Worm (Caenorhabditis elegans): ENCODE measurements around the gene R04D3.4.

Gene R04D3.4

ce11 chrX:13288715-13289114 lies at the start of gene R04D3.4:
Gene R04D3.4 (minus strand): TSS chrX:13288815.
- TF ChIP-seq unc-62 (GFP tag; optimal IDR thresholded peaks at IDR 0.05) = no peak

- no peak for TF ChIP-seq unc-62 (GFP tag; optimal IDR thresholded peaks at IDR 0.05)
Observed at ce11 chrX:13337728-13338127, 49.1 kb upstream of the R04D3.4 start, which contains the start of gene ptr-24. Gene ptr-24 (plus strand): TSS chrX:13338028.

ce11 chrX:13337000-13337399 lies 48.4 kb upstream of the R04D3.4 start:
- no peak for TF ChIP-seq unc-62 (GFP tag; optimal IDR thresholded peaks at IDR 0.05)

DNA sequence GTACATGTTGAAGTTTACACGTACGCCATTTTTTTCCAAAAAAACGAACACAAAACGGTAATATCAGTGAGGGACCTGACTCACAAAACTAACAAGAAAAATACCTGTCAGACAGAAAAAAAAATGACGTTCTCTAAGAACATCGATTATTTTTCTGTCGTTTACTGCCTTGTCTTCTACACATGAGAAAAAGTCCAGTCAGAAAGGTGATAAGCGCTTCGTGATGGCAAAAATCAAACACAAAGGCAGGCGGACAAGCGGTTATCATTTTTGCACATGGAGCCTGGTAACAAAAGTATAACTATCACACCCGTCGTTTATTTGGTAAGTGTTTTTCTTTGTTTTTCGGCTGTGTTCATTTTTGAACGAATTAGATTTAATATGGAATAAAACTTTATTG lies 45.2 kb upstream of the R04D3.4 start, which contains the start of gene F46G10.4:
Gene F46G10.4 (plus strand): TSS at position 212 of the 400 bp plus-strand sequence.
- TF ChIP-seq unc-62 (GFP tag; optimal IDR thresholded peaks at IDR 0.05) = no peak

- TF ChIP-seq unc-62 (GFP tag; optimal IDR thresholded peaks at IDR 0.05) = no peak
Observed at ce11 chrX:13331386-13331785, 42.8 kb upstream of the R04D3.4 start, which contains the start of gene sir-2.3. Gene sir-2.3 (plus strand): TSS chrX:13331686.

DNA sequence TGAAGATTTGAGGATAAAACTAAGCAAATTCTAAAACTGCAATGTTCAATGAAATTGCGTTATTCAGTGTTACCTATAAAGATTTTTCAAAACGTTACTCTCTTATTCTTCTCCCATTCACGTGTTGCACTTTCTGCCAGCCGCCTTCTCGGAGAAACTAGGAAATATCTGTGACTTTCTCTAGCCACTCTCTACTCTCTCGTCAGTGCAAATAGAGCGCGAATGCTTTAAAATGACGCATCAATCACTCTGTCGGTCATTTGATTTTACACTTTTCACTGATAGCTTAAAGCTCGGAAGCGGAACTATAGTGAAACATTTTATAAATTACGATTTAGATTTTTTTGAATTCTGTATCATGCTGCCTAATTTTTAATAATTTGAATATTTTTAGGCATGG lies 40.3 kb upstream of the R04D3.4 start:
- no peak for TF ChIP-seq unc-62 (GFP tag; optimal IDR thresholded peaks at IDR 0.05)

ce11 chrX:13328034-13328433 lies 39.4 kb upstream of the R04D3.4 start, which contains the start of gene sir-2.2:
Gene sir-2.2 (plus strand): TSS chrX:13328067.
- no peak for TF ChIP-seq unc-62 (GFP tag; optimal IDR thresholded peaks at IDR 0.05)

DNA sequence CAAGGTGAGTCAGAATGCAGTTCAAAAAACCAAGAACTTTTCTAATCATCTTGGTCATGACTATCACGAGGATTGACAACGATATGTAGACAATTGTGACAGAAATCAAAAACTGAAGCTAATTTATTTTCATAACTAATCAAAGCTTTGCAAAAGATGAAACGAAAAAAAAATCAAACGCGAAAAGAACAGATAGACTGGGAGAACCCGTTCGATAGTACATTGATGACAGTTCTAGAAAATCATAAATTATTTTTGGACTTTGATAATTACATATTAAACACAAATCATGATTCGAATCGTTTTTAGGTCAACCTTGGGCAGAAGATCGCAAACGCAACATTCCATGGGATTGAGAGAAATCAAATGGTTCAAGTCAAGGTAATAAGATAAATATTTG lies 36.4 kb upstream of the R04D3.4 start:
- no peak for TF ChIP-seq unc-62 (GFP tag; optimal IDR thresholded peaks at IDR 0.05)

- TF ChIP-seq unc-62 (GFP tag; optimal IDR thresholded peaks at IDR 0.05) = no peak
Observed at ce11 chrX:13324326-13324725, 35.7 kb upstream of the R04D3.4 start.

- no peak for TF ChIP-seq unc-62 (GFP tag; optimal IDR thresholded peaks at IDR 0.05)
Observed at ce11 chrX:13323697-13324096, 35.1 kb upstream of the R04D3.4 start.

DNA sequence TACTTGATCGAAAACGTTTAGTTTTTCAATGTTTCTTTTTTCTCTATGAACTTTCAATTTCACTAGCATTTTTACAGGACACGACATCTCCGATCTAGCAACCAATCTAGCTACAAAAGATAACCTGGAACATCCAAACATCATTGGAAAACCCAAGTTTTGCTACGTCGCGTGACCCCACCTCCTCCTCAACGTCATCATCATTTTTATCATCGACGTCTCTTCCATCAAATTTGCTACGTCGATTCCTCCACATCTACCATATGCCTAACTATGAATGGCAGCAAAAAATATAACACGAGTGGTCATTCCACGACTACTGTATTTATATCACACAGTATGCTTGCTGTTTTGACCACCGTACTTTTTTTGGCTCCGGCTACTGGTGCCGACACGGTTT lies 34.3 kb upstream of the R04D3.4 start, which contains the start of gene F46G10.2:
Gene F46G10.2 (plus strand): TSS at position 78 of the 400 bp plus-strand sequence.
- no peak for TF ChIP-seq unc-62 (GFP tag; optimal IDR thresholded peaks at IDR 0.05)

DNA sequence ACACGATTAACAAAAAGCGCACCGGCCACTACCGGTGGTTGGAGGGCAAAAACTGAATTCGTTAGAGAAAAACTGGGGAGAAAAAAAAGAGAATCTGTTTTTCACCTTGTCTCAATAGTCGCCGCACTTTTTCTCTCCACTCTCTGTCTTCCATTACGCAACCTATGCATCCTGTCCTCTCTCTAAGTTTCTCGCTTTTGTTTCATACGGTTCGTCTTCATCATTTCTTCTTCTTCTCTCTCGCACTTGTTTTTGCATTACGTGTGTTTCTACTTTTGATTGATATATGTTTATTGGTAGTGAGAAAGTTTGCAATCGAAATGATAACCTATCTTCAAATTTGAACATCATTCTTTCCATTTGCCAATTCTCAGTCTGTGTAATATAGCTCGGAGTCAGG lies 32.0 kb upstream of the R04D3.4 start:
- TF ChIP-seq unc-62 (GFP tag; optimal IDR thresholded peaks at IDR 0.05) = no peak

DNA sequence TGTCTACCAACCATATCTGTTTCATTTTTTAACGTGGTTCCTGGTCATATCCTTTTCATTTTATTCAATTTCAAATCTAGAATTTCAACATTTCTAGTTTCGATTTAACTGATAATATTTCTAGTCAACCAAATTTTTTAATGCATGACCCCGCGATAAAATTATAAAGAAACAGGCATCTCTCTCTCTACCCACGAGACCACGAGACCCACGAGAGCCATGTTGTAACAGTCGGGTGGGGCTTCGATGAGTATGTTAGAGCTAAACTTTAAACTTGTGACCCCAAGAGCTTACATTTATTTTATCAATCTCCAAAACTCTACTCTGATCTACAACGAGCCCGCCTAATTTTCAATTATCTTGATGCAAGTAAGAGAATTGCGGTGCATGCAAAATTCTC lies 29.7 kb upstream of the R04D3.4 start:
- TF ChIP-seq unc-62 (GFP tag; optimal IDR thresholded peaks at IDR 0.05) = no peak

ce11 chrX:13317532-13317931 lies 28.9 kb upstream of the R04D3.4 start:
- no peak for TF ChIP-seq unc-62 (GFP tag; optimal IDR thresholded peaks at IDR 0.05)

DNA sequence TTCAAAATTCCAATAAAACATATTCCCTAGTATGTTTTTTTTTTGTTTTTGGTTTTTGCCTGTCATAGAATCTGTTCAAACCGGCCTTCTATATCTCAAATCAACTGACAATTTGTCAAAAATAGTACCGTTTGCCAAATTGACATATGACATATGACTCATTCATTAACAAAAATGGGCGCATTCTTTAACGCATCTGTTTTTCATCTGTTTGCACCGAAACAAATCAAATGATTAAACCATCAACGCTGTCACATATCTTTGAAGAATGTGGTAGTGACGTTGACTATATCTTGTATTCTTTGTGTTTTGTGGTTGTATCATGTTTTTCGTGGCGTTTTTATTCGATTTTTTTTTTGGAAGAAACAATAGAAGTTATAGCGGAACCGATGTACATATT lies 26.5 kb upstream of the R04D3.4 start:
- no peak for TF ChIP-seq unc-62 (GFP tag; optimal IDR thresholded peaks at IDR 0.05)

- no peak for TF ChIP-seq unc-62 (GFP tag; optimal IDR thresholded peaks at IDR 0.05)
Observed at ce11 chrX:13311641-13312423, 23.2 kb upstream of the R04D3.4 start, which contains the start of gene F46G10.1. Gene F46G10.1 (minus strand): TSS chrX:13311755.

DNA sequence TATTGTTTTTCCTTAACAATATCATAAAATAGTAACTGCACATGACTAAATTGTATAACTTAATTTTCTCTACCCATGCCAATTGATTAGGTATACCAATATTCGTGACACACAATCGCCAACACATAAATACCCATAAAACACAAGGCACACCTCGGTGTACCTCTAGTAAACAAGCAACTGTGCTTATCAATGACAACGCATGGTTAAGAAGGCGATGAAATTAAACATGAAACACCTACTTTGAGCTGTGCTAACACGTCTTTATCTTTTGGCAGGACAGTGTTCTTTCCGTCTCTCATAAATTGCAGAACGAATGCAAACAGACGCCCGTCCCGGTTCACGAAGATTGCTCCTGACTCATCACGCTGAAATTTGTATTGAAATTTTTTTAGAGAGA lies 22.1 kb upstream of the R04D3.4 start:
- TF ChIP-seq unc-62 (GFP tag; optimal IDR thresholded peaks at IDR 0.05) = no peak
